Worm (Caenorhabditis elegans): Measurements from ENCODE around the gene C16A11.7.

C16A11.7 gene

DNA sequence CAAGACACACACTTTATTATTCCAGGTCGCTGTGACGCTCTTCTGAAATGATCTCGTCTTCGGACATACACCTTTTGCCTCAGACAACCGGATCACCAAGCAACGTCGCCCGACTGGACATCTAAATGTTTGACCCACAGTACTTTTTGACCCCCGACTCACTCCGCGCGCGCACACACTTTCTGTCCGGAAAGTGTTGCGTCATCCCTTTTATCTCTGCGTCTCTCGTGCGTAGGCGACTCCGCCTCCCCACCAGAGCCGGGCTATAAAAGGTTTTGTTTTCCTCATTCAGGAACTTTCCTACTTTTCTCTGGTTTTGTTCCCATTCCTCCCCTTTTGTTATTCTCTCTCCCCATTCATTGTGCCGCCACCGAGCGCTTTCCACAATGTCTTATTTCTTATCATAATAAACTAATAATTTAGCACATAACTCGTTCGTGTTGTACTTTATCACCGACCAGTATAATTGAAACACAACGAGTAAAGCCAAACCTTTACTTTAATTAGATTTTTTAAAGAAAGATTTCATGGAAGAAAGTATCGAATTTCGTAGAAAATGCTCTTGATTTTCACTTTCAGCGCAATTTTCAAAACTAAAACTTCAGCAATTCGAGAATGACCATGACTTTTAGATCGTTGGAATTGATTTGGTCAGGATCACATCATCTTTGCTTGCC, 47.5 kb downstream of the C16A11.7 start, which contains the start of gene F31D5.6:
Gene F31D5.6 (plus strand): TSS at position 627 of the 677 bp plus-strand sequence.
- no peak for TF ChIP-seq unc-62 (GFP tag; optimal IDR thresholded peaks at IDR 0.05)

Data from whole organism, dauer.